Worm (Caenorhabditis elegans): Measurements from ENCODE around the gene F09B12.3.

DNA sequence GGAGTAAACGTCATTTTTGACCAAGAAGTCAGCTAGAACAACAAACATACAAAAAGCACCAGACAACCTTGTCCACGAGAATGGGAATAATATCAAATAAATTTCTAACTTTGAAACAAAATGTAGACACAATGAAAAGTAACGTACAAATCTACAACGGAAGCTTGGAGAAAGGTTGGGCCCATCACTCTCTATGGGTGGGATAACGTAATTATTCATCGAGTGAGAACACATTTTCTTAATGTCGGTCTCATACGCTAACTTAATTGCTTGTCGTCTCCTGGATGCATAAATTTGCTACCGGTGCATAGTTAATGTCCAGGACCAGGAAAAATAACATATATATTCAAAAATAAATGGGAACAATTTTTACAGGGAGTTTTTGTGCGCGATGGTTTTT lies 35.4 kb upstream of the F09B12.3 start:
- TF ChIP-seq mxl-1 (tag; optimal IDR thresholded peaks at IDR 0.05) (no peak), sea-2 (GFP tag; IDR thresholded peaks at IDR 0.05) (no peak), Y79H2A.3 (GFP tag; conservative IDR thresholded peaks at IDR 0.05) (no peak), ama-1 (optimal IDR thresholded peaks at IDR 0.05) (no peak), ama-1 (GFP tag; optimal IDR thresholded peaks at IDR 0.05) (no peak)
